Fruit fly (Drosophila melanogaster) whole organism, wandering third instar larva: ENCODE measurements around the gene CG13409.

ENCODE experiments used
- Abd-B ChIP-seq: fragments of >200 bp; optimal IDR thresholded peaks from 2 replicates; lab custom pipeline; 2017; ENCODE audit warnings: missing biosample characterization, missing genetic modification characterization
- CG32264 ChIP-seq: fragments of 200-800 bp; sonication (Bioruptor generic); optimal IDR thresholded peaks from 2 replicates; lab custom pipeline; 2016; ENCODE audit warnings: missing biosample characterization, missing genetic modification characterization
- CG9705 ChIP-seq: fragments of 200-800 bp; sonication (Bioruptor generic); optimal IDR thresholded peaks from 2 replicates; lab custom pipeline; 2018; ENCODE audit warnings: missing biosample characterization, mild to moderate bottlenecking, missing genetic modification characterization
- CrebA ChIP-seq: fragments of 200-800 bp; sonication (Bioruptor generic); optimal IDR thresholded peaks from 2 replicates; lab custom pipeline; 2016; ENCODE audit warnings: missing biosample characterization, mild to moderate bottlenecking, missing genetic modification characterization, borderline replicate concordance
- Dfd ChIP-seq: fragments of >200 bp; optimal IDR thresholded peaks from 2 replicates; lab custom pipeline; 2017; ENCODE audit warnings: missing biosample characterization, missing genetic modification characterization
- HLH106 ChIP-seq: fragments of 200-800 bp; optimal IDR thresholded peaks from 3 replicates; lab custom pipeline; 2019; ENCODE audit warnings: missing biosample characterization, mild to moderate bottlenecking, missing genetic modification characterization, moderate library complexity
- Hnf4 ChIP-seq: fragments of 200-800 bp; sonication (Bioruptor generic); optimal IDR thresholded peaks from 2 replicates; lab custom pipeline; 2016; ENCODE audit warnings: missing biosample characterization, mild to moderate bottlenecking, missing genetic modification characterization
- Hr78 ChIP-seq: fragments of >200 bp; optimal IDR thresholded peaks from 2 replicates; lab custom pipeline; 2017; ENCODE audit warnings: missing biosample characterization, missing genetic modification characterization
- Hr83 ChIP-seq: fragments of 200-300 bp; sonication (Bioruptor generic); optimal IDR thresholded peaks from 2 replicates; lab custom pipeline; 2016; ENCODE audit warnings: missing biosample characterization, mild to moderate bottlenecking, missing genetic modification characterization, moderate library complexity; ENCODE audit not compliant: poor library complexity, severe bottlenecking
- Jra ChIP-seq: sonication (Bioruptor generic); optimal IDR thresholded peaks from 2 replicates; lab custom pipeline; 2016; ENCODE audit warnings: missing biosample characterization, missing genetic modification characterization
- Mio ChIP-seq: sonication (Bioruptor generic); optimal IDR thresholded peaks from 2 replicates; lab custom pipeline; 2016; ENCODE audit warnings: missing biosample characterization, missing genetic modification characterization
- Myc ChIP-seq: fragments of >200 bp; optimal IDR thresholded peaks from 2 replicates; lab custom pipeline; 2017
- N ChIP-seq: fragments of >200 bp; optimal IDR thresholded peaks from 2 replicates; lab custom pipeline; 2018; ENCODE audit warnings: missing biosample characterization, missing external identifiers, missing genetic modification characterization
- OdsH ChIP-seq: fragments of 200-800 bp; sonication (Bioruptor generic); optimal IDR thresholded peaks from 2 replicates; lab custom pipeline; 2016; ENCODE audit warnings: missing biosample characterization, mild to moderate bottlenecking, missing genetic modification characterization
- Rel ChIP-seq, 2 experiments: fragments of 200-800 bp; sonication (Bioruptor generic) in 1 of 2; optimal IDR thresholded peaks; 2 replicates in 1 of 2; 3 replicates in 1 of 2; lab custom pipeline; 2016 to 2019; ENCODE audit warnings: mild to moderate bottlenecking in 2 of 2, missing biosample characterization in 2 of 2, missing genetic modification characterization in 2 of 2, moderate library complexity in 1 of 2
- Sp1 ChIP-seq: fragments of 200-800 bp; sonication (Bioruptor generic); optimal IDR thresholded peaks from 3 replicates; lab custom pipeline; 2019; ENCODE audit warnings: missing biosample characterization, mild to moderate bottlenecking, missing genetic modification characterization, moderate library complexity
- Vsx2 ChIP-seq: fragments of 200-300, 225-300 bp; sonication (Bioruptor generic); optimal IDR thresholded peaks from 2 replicates; lab custom pipeline; 2018; ENCODE audit warnings: missing biosample characterization, missing genetic modification characterization; ENCODE audit not compliant: partially characterized antibody
- br ChIP-seq: fragments of 200-800 bp; sonication (Bioruptor generic); optimal IDR thresholded peaks from 2 replicates; lab custom pipeline; 2016; ENCODE audit warnings: missing biosample characterization, missing genetic modification characterization
- brk ChIP-seq: fragments of 200-800 bp; sonication (Bioruptor generic); optimal IDR thresholded peaks from 2 replicates; lab custom pipeline; 2016; ENCODE audit warnings: missing biosample characterization, mild to moderate bottlenecking, missing genetic modification characterization
- dl ChIP-seq, 2 experiments: fragments of 175-275, 200-275 bp in 1 of 2; fragments of 200-275 bp in 1 of 2; sonication (Bioruptor generic); optimal IDR thresholded peaks; lab custom pipeline; 2018; ENCODE audit warnings: mild to moderate bottlenecking in 2 of 2, missing biosample characterization in 2 of 2, missing genetic modification characterization in 2 of 2, moderate library complexity in 2 of 2; ENCODE audit not compliant: partially characterized antibody in 2 of 2, insufficient read depth in 1 of 2
- dmrt93B ChIP-seq: fragments of 200-800 bp; sonication (Bioruptor generic); optimal IDR thresholded peaks from 2 replicates; lab custom pipeline; 2018; ENCODE audit warnings: missing biosample characterization, mild to moderate bottlenecking, missing genetic modification characterization
- dsf ChIP-seq: sonication (Bioruptor generic); optimal IDR thresholded peaks from 2 replicates; lab custom pipeline; 2016; ENCODE audit warnings: missing biosample characterization, missing genetic modification characterization, borderline replicate concordance
- ey ChIP-seq: fragments of 200-800 bp; sonication (Bioruptor generic); optimal IDR thresholded peaks from 2 replicates; lab custom pipeline; 2016; ENCODE audit warnings: missing biosample characterization, missing genetic modification characterization
- foxo ChIP-seq, 2 experiments: fragments of 200-800 bp; sonication (Bioruptor generic); optimal IDR thresholded peaks; 2 replicates in 1 of 2; 3 replicates in 1 of 2; lab custom pipeline; 2016 to 2017; ENCODE audit warnings: missing biosample characterization in 2 of 2, missing genetic modification characterization in 2 of 2
- h ChIP-seq: fragments of 200-800 bp; sonication (Bioruptor generic); optimal IDR thresholded peaks from 3 replicates; lab custom pipeline; 2016; ENCODE audit warnings: missing biosample characterization, mild to moderate bottlenecking, missing genetic modification characterization
- jim ChIP-seq: fragments of 175-275, 200-325 bp; sonication (Bioruptor generic); optimal IDR thresholded peaks from 2 replicates; lab custom pipeline; 2016; ENCODE audit warnings: missing biosample characterization, mild to moderate bottlenecking, missing genetic modification characterization
- pan ChIP-seq: fragments of >200 bp; optimal IDR thresholded peaks from 2 replicates; lab custom pipeline; 2017
- psq ChIP-seq: fragments of 200-800 bp; sonication (Bioruptor generic); optimal IDR thresholded peaks from 3 replicates; lab custom pipeline; 2017; ENCODE audit warnings: missing biosample characterization, mild to moderate bottlenecking, missing genetic modification characterization, moderate library complexity
- rgr ChIP-seq: fragments of 200-800 bp; sonication (Bioruptor generic); optimal IDR thresholded peaks from 3 replicates; lab custom pipeline; 2016; ENCODE audit warnings: missing biosample characterization, mild to moderate bottlenecking, missing genetic modification characterization
- sage ChIP-seq: fragments of 200-800 bp; sonication (Bioruptor generic); optimal IDR thresholded peaks from 2 replicates; lab custom pipeline; 2016; ENCODE audit warnings: missing biosample characterization, mild to moderate bottlenecking, missing genetic modification characterization
- sv ChIP-seq: fragments of 200-800 bp; sonication (Bioruptor generic); optimal IDR thresholded peaks from 3 replicates; lab custom pipeline; 2016; ENCODE audit warnings: missing biosample characterization, missing genetic modification characterization
- tai ChIP-seq: sonication (Bioruptor generic); optimal IDR thresholded peaks from 2 replicates; lab custom pipeline; 2016; ENCODE audit warnings: missing biosample characterization, missing genetic modification characterization
- usp ChIP-seq: fragments of >200 bp; optimal IDR thresholded peaks from 2 replicates; lab custom pipeline; 2017; ENCODE audit warnings: missing biosample characterization, missing genetic modification characterization

The CG13409 gene

DNA sequence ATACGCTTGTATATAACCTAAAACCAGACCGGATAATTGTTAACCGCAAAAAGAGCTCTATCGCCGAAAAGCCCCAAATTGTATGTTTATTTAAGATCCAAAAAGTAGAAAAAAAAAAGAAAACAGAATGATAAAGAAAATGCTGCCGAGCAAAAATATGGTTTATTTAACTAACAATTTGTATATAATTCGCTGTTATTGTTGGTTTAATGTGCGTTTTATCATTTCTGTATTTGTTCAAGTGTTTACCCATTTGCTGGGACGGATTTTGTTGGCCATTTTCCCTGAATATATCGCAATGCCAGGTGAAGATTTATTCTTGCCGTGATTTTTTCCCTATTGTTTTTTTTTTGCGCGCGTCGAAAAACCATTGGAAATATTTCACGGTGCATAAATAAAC lies 25.4 kb upstream of the CG13409 start:
- TF ChIP-seq Hr78 (no peak), CG32264 (GFP tag; lab: Kevin White, UChicago) (no peak), N (GFP tag; lab: Kevin White, UChicago) (no peak), psq (GFP tag; lab: Kevin White, UChicago) (no peak), usp (GFP tag; lab: Kevin White, UChicago) (no peak), h (GFP tag; lab: Kevin White, UChicago) (peak; percentile 25), Hr83 (GFP tag; lab: Kevin White, UChicago) (peak; percentile 67), foxo (GFP tag; optimal IDR thresholded peaks at IDR 0.05; lab: Kevin White, UChicago) (peak in 1 of 2 experiments; percentile 0), sv (GFP tag; lab: Kevin White, UChicago) (no peak), pan (lab: Kevin White, UChicago) (no peak), jim (GFP tag; lab: Kevin White, UChicago) (no peak), Rel (GFP tag; optimal IDR thresholded peaks at IDR 0.05; lab: Kevin White, UChicago) (no peak), Rel (tag; optimal IDR thresholded peaks at IDR 0.05; lab: Kevin White, UChicago) (no peak), rgr (GFP tag; lab: Kevin White, UChicago) (peak; percentile 46), OdsH (GFP tag; lab: Kevin White, UChicago) (peak; percentile 26), Myc (no peak), Jra (GFP tag; lab: Kevin White, UChicago) (no peak)

DNA sequence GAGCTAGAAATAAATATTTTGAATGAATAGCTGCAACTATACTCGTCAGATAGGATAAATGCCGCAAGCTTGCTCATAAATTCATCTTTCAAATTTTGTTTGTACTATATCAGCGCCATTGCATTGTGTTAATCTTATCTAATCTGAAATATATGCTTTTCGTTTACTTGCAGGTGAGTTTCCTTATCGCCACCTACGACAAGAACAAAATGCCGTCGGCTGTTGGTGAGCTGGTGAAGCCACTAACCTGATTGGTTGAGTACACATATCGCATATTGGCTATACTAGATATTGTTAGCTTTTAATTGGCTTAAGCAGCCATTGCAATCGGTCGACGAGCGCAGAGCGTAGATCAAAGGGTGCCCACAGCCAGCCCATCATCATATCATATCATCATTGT lies 22.0 kb upstream of the CG13409 start:
- TF ChIP-seq br (GFP tag; lab: Kevin White, UChicago) (no peak), CG9705 (GFP tag; lab: Kevin White, UChicago) (no peak), CrebA (GFP tag; lab: Kevin White, UChicago) (no peak), Hnf4 (GFP tag; lab: Kevin White, UChicago) (no peak), Hr83 (GFP tag; lab: Kevin White, UChicago) (no peak), usp (GFP tag; lab: Kevin White, UChicago) (no peak), jim (GFP tag; lab: Kevin White, UChicago) (no peak), HLH106 (no peak), dsf (GFP tag; lab: Kevin White, UChicago) (no peak), N (GFP tag; lab: Kevin White, UChicago) (no peak), Dfd (no peak), brk (GFP tag; lab: Kevin White, UChicago) (no peak), dl (GFP tag; optimal IDR thresholded peaks at IDR 0.05; lab: Kevin White, UChicago; ENCODE audit: insufficient read depth in 1 of 2, partially characterized antibody in 2 of 2) (no peak), Hr78 (no peak), Vsx2 (GFP tag; lab: Kevin White, UChicago) (no peak), ey (GFP tag; lab: Kevin White, UChicago) (no peak), Abd-B (GFP tag; lab: Kevin White, UChicago) (no peak), Myc (no peak), Mio (GFP tag; lab: Kevin White, UChicago) (no peak), rgr (GFP tag; lab: Kevin White, UChicago) (no peak)

DNA sequence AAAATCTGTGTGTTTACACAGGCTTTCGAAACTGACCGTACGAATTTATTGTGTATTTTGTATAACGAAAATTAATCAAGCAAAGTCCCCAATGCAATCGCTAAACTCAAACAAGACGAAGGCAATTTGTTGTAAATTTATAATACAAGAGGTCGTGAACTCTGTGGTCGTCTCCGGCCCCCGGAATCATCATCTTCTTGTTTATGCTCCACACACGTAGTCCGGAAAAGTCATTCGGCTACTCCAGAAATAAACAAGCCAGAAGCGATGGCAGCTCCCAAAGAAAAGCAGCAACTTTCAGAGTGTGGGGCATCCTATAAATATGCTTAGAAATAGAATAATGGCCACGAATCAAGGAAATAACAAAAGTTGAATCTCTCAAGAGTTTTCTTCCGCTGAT lies 21.5 kb upstream of the CG13409 start:
- no peak for TF ChIP-seq Sp1 (GFP tag; lab: Kevin White, UChicago)
- TF ChIP-seq Dfd: no peak
- TF ChIP-seq usp (GFP tag; lab: Kevin White, UChicago): no peak
- no peak for TF ChIP-seq psq (GFP tag; lab: Kevin White, UChicago)
- TF ChIP-seq dmrt93B (GFP tag; lab: Kevin White, UChicago): no peak
- no peak for TF ChIP-seq pan (lab: Kevin White, UChicago)
- no peak for TF ChIP-seq sv (GFP tag; lab: Kevin White, UChicago)
- TF ChIP-seq brk (GFP tag; lab: Kevin White, UChicago): no peak
- TF ChIP-seq CG32264 (GFP tag; lab: Kevin White, UChicago): no peak

DNA sequence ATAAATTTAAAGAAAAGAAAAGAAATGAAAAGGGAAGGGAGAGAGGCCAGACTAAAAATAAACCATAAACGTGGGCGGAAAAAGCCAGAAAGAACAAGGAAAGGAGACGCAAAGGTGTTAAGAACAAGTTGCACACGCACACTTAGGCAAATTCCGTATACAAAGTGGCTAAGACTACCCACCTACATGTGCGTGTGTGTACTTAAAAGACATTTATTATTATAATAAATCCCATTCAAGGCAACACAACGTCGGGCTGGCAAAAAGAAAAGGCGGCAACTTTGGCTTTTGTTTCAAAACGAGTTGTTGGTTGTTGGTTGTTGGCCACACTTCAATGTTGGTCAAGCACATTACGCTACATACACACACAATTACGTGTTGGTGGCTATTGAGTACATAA lies 20.5 kb upstream of the CG13409 start:
- TF ChIP-seq jim (GFP tag; lab: Kevin White, UChicago): no peak
- no peak for TF ChIP-seq tai (GFP tag; lab: Kevin White, UChicago)
- no peak for TF ChIP-seq pan (lab: Kevin White, UChicago)
- no peak for TF ChIP-seq sage
- TF ChIP-seq Vsx2 (GFP tag; lab: Kevin White, UChicago): no peak
- TF ChIP-seq sv (GFP tag; lab: Kevin White, UChicago): no peak
- TF ChIP-seq foxo (GFP tag; optimal IDR thresholded peaks at IDR 0.05; lab: Kevin White, UChicago): no peak
- no peak for TF ChIP-seq Mio (GFP tag; lab: Kevin White, UChicago)
- TF ChIP-seq brk (GFP tag; lab: Kevin White, UChicago): no peak
